Worm (Caenorhabditis elegans) whole organism, early embryonic: ENCODE measurements around the gene let-92.

ENCODE experiments used
- B0310.2 ChIP-seq: sonication (generic microtip); optimal IDR thresholded peaks from 2 replicates; lab custom pipeline; 2016; ENCODE audit warnings: mild to moderate bottlenecking, missing genetic modification characterization, missing compliant biosample characterization
- ama-1 ChIP-seq: fragments of 150-350 bp; optimal IDR thresholded peaks from 2 replicates; lab custom pipeline; 2014
- hmbx-1 ChIP-seq: sonication (generic microtip); optimal IDR thresholded peaks from 2 replicates; lab custom pipeline; 2016; ENCODE audit warnings: mild to moderate bottlenecking, missing genetic modification characterization, missing compliant biosample characterization
- hmg-4 ChIP-seq: fragments of 200-800 bp; sonication (Bioruptor generic); optimal IDR thresholded peaks from 2 replicates; lab custom pipeline; 2018; ENCODE audit warnings: mild to moderate bottlenecking, missing genetic modification characterization, missing compliant biosample characterization
- hnd-1 ChIP-seq: sonication (generic microtip); optimal IDR thresholded peaks from 2 replicates; lab custom pipeline; 2016; ENCODE audit warnings: missing genetic modification characterization, missing compliant biosample characterization
- scrt-1 ChIP-seq: fragments of 200-800 bp; sonication (Bioruptor generic); IDR thresholded peaks from 2 replicates; pipeline ENCODE4 v1.3.6; 2022; ENCODE audit warnings: missing genetic modification characterization, missing compliant biosample characterization
- sea-1 ChIP-seq: fragments of 200-800 bp; sonication (Bioruptor generic); conservative IDR thresholded peaks from 2 replicates; pipeline ENCODE4 v1.3.6; 2022; ENCODE audit warnings: missing genetic modification characterization, missing compliant biosample characterization
- tbx-11 ChIP-seq: fragments of 200-800 bp; sonication (Bioruptor generic); IDR thresholded peaks from 2 replicates; pipeline ENCODE4 v1.3.6; 2022; ENCODE audit warnings: missing genetic modification characterization, missing compliant biosample characterization
- tbx-37 ChIP-seq: fragments of 200-800 bp; sonication (Bioruptor generic); conservative IDR thresholded peaks from 2 replicates; pipeline ENCODE4 v1.3.6; 2022; ENCODE audit warnings: missing genetic modification reagents, missing genetic modification characterization, missing compliant biosample characterization

DNA sequence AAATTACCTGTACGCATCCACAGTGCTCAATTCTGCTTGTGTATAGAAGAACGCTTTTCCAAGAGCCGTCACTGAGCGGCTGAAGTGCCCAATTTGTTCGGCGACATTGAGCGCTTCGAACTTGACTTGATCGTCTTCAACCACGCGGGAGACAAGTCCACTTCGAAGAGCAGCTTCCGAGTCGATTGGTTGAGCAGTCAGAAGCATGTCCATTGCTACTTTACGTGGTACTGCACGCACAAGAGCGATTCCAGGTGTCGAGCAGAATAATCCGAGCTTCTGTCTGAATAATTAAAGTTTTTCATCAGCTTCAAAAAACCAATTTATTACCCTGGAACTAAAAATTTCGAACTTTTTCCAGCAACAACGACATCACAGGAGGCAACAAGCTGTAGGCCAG, 2.8 kb upstream of the let-92 start:
- no peak for TF ChIP-seq ama-1 (lab: Kevin White, UChicago)
- TF ChIP-seq hmg-4 (GFP tag; lab: Kevin White, UChicago), result no peak
- TF ChIP-seq tbx-37 (GFP tag; lab: Robert Waterston, UW), result no peak
- no peak for TF ChIP-seq hnd-1 (tag; lab: Kevin White, UChicago)
- no peak for TF ChIP-seq hmbx-1
- no peak for TF ChIP-seq B0310.2 (tag; lab: Kevin White, UChicago)
- no peak for TF ChIP-seq sea-1 (GFP tag; lab: Robert Waterston, UW)
- TF ChIP-seq tbx-11 (GFP tag; lab: Robert Waterston, UW), result no peak
- TF ChIP-seq scrt-1 (GFP tag; lab: Robert Waterston, UW), result no peak
